Fruit fly (Drosophila melanogaster) S2 (cell line): Measurements from ENCODE around the gene CG10462.

ENCODE experiments used
- CG8478 ChIP-seq: fragments of >200 bp; optimal IDR thresholded peaks from 2 replicates; lab custom pipeline; 2018
- CTCF ChIP-seq, 2 experiments: fragments of >200 bp; optimal IDR thresholded peaks; 2 replicates each; lab custom pipeline; 2018

dm6 chr2L:19756040-19756439 is 20.3 kb upstream of the CG10462 start:
- TF ChIP-seq CTCF (optimal IDR thresholded peaks at IDR 0.05; lab: Kevin White, UChicago) (no peak), CG8478 (lab: Kevin White, UChicago) (no peak)
